Worm (Caenorhabditis elegans): ENCODE results near the gene Y116A8A.4.

Y116A8A.4 gene

ce11 chrIV:16778644-16779043 lies 44.0 kb upstream of the Y116A8A.4 start:
- TF ChIP-seq scrt-1 (GFP tag; IDR thresholded peaks at IDR 0.05) (no peak), ama-1 (optimal IDR thresholded peaks at IDR 0.05) (no peak), pes-1 (GFP tag; IDR thresholded peaks at IDR 0.05) (no peak), F13C5.2 (tag; optimal IDR thresholded peaks at IDR 0.05) (no peak), sea-1 (GFP tag; conservative IDR thresholded peaks at IDR 0.05) (no peak), B0310.2 (tag; optimal IDR thresholded peaks at IDR 0.05) (no peak)

- TF ChIP-seq tra-4 (tag; optimal IDR thresholded peaks at IDR 0.05): no peak
- TF ChIP-seq B0310.2 (tag; optimal IDR thresholded peaks at IDR 0.05): no peak
- TF ChIP-seq ceh-13 (GFP tag; optimal IDR thresholded peaks at IDR 0.05): no peak
These were observed 35.6 kb upstream of the Y116A8A.4 start, which contains the start of gene Y43D4A.6 for ce11 chrIV:16787024-16787423. Gene Y43D4A.6, plus strand, starts transcription at chrIV:16787324.

ce11 chrIV:16806352-16806751 lies 16.3 kb upstream of the Y116A8A.4 start, which contains the start of gene clec-193:
Gene clec-193, minus strand, starts transcription at chrIV:16806452.
- TF ChIP-seq ets-7 (tag; optimal IDR thresholded peaks at IDR 0.05) (no peak), tbx-11 (GFP tag; IDR thresholded peaks at IDR 0.05) (no peak), ceh-13 (GFP tag; optimal IDR thresholded peaks at IDR 0.05) (no peak), aly-1 (tag; optimal IDR thresholded peaks at IDR 0.05) (no peak), ama-1 (optimal IDR thresholded peaks at IDR 0.05) (no peak), hmg-4 (GFP tag; optimal IDR thresholded peaks at IDR 0.05) (no peak), F13C5.2 (tag; optimal IDR thresholded peaks at IDR 0.05) (no peak), tbx-37 (GFP tag; conservative IDR thresholded peaks at IDR 0.05) (no peak), flt-1 (GFP tag; IDR thresholded peaks at IDR 0.05) (no peak), hmbx-1 (tag; optimal IDR thresholded peaks at IDR 0.05) (no peak), hnd-1 (tag; optimal IDR thresholded peaks at IDR 0.05) (no peak), tra-4 (tag; optimal IDR thresholded peaks at IDR 0.05) (no peak), ceh-36 (tag; optimal IDR thresholded peaks at IDR 0.05) (no peak), sea-1 (GFP tag; conservative IDR thresholded peaks at IDR 0.05) (no peak), scrt-1 (GFP tag; IDR thresholded peaks at IDR 0.05) (no peak), B0310.2 (tag; optimal IDR thresholded peaks at IDR 0.05) (no peak), pes-1 (GFP tag; IDR thresholded peaks at IDR 0.05) (no peak)

ce11 chrIV:16812116-16812515 lies 10.5 kb upstream of the Y116A8A.4 start:
- TF ChIP-seq tbx-11 (GFP tag; IDR thresholded peaks at IDR 0.05) (no peak), ceh-13 (GFP tag; optimal IDR thresholded peaks at IDR 0.05) (no peak), F13C5.2 (tag; optimal IDR thresholded peaks at IDR 0.05) (no peak), hnd-1 (tag; optimal IDR thresholded peaks at IDR 0.05) (no peak), hmbx-1 (tag; optimal IDR thresholded peaks at IDR 0.05) (no peak), hmg-4 (GFP tag; optimal IDR thresholded peaks at IDR 0.05) (no peak), ceh-36 (tag; optimal IDR thresholded peaks at IDR 0.05) (no peak), sea-1 (GFP tag; conservative IDR thresholded peaks at IDR 0.05) (no peak), tra-4 (tag; optimal IDR thresholded peaks at IDR 0.05) (no peak), pes-1 (GFP tag; IDR thresholded peaks at IDR 0.05) (no peak), tbx-37 (GFP tag; conservative IDR thresholded peaks at IDR 0.05) (no peak), aly-1 (tag; optimal IDR thresholded peaks at IDR 0.05) (no peak), scrt-1 (GFP tag; IDR thresholded peaks at IDR 0.05) (no peak), ets-7 (tag; optimal IDR thresholded peaks at IDR 0.05) (no peak), flt-1 (GFP tag; IDR thresholded peaks at IDR 0.05) (no peak)

ce11 chrIV:16813825-16814224 lies 8.8 kb upstream of the Y116A8A.4 start, which contains the start of gene Y116A8A.2:
Gene Y116A8A.2, minus strand, starts transcription at chrIV:16813925.
- TF ChIP-seq ceh-13 (GFP tag; optimal IDR thresholded peaks at IDR 0.05): no peak
- TF ChIP-seq ceh-36 (tag; optimal IDR thresholded peaks at IDR 0.05): no peak
- TF ChIP-seq tra-4 (tag; optimal IDR thresholded peaks at IDR 0.05): no peak
- TF ChIP-seq aly-1 (tag; optimal IDR thresholded peaks at IDR 0.05): no peak
- TF ChIP-seq scrt-1 (GFP tag; IDR thresholded peaks at IDR 0.05): no peak

- no peak for TF ChIP-seq hmbx-1 (tag; optimal IDR thresholded peaks at IDR 0.05)
- TF ChIP-seq ets-7 (tag; optimal IDR thresholded peaks at IDR 0.05): no peak
- TF ChIP-seq F13C5.2 (tag; optimal IDR thresholded peaks at IDR 0.05): no peak
- no peak for TF ChIP-seq sea-1 (GFP tag; conservative IDR thresholded peaks at IDR 0.05)
These were observed 6.1 kb downstream of the Y116A8A.4 start, which contains the start of gene Y116A8A.6 for ce11 chrIV:16828698-16829097. Gene Y116A8A.6, minus strand, starts transcription at chrIV:16828798.

- TF ChIP-seq tbx-11 (GFP tag; IDR thresholded peaks at IDR 0.05): no peak
- TF ChIP-seq B0310.2 (tag; optimal IDR thresholded peaks at IDR 0.05): no peak
- no peak for TF ChIP-seq sea-1 (GFP tag; conservative IDR thresholded peaks at IDR 0.05)
- TF ChIP-seq ets-7 (tag; optimal IDR thresholded peaks at IDR 0.05): no peak
- no peak for TF ChIP-seq scrt-1 (GFP tag; IDR thresholded peaks at IDR 0.05)
- no peak for TF ChIP-seq flt-1 (GFP tag; IDR thresholded peaks at IDR 0.05)
- TF ChIP-seq F13C5.2 (tag; optimal IDR thresholded peaks at IDR 0.05): no peak
- TF ChIP-seq tbx-37 (GFP tag; conservative IDR thresholded peaks at IDR 0.05): no peak
- TF ChIP-seq ceh-13 (GFP tag; optimal IDR thresholded peaks at IDR 0.05): no peak
- no peak for TF ChIP-seq ceh-36 (tag; optimal IDR thresholded peaks at IDR 0.05)
These were observed 7.3 kb downstream of the Y116A8A.4 start, which contains the start of gene Y116A8A.7 for ce11 chrIV:16829896-16830295. Gene Y116A8A.7, plus strand, starts transcription at chrIV:16830196.

ce11 chrIV:16831366-16831765 lies 8.7 kb downstream of the Y116A8A.4 start, which contains the start of gene clec-194:
Gene clec-194, plus strand, starts transcription at chrIV:16831666.
- TF ChIP-seq sea-1 (GFP tag; conservative IDR thresholded peaks at IDR 0.05) (no peak), flt-1 (GFP tag; IDR thresholded peaks at IDR 0.05) (no peak), tbx-37 (GFP tag; conservative IDR thresholded peaks at IDR 0.05) (no peak), scrt-1 (GFP tag; IDR thresholded peaks at IDR 0.05) (no peak), hnd-1 (tag; optimal IDR thresholded peaks at IDR 0.05) (no peak), aly-1 (tag; optimal IDR thresholded peaks at IDR 0.05) (no peak), ets-7 (tag; optimal IDR thresholded peaks at IDR 0.05) (no peak)
